Fruit fly (Drosophila melanogaster) whole organism: Measurements from ENCODE around the gene snf.

Source experiments
- CG8478 ChIP-seq: fragments of >200 bp; optimal IDR thresholded peaks from 2 replicates; lab custom pipeline; 2018; ENCODE audit warnings: inconsistent platforms
- EcR ChIP-seq, 2 experiments: fragments of >200 bp; optimal IDR thresholded peaks; 2 replicates each; lab custom pipeline; 2017; ENCODE audit warnings: missing biosample characterization in 2 of 2, missing genetic modification characterization in 2 of 2, missing genetic modification reagents in 2 of 2
- psq ChIP-seq: fragments of >200 bp; optimal IDR thresholded peaks from 2 replicates; lab custom pipeline; 2017
- usp ChIP-seq: fragments of >200 bp; optimal IDR thresholded peaks from 2 replicates; lab custom pipeline; 2017; ENCODE audit warnings: missing biosample characterization, missing genetic modification characterization, mixed read lengths

- no peak for TF ChIP-seq CG8478 (lab: Kevin White, UChicago)
- no peak for TF ChIP-seq psq
- no peak for TF ChIP-seq usp (GFP tag; lab: Kevin White, UChicago)
- no peak for TF ChIP-seq EcR (GFP tag; optimal IDR thresholded peaks at IDR 0.05; lab: Kevin White, UChicago)
These were observed 27.7 kb downstream of the snf start for dm6 chrX:5336722-5337121.
